Worm (Caenorhabditis elegans) whole organism, L4/young adult: ENCODE measurements around the gene rpb-11.

ENCODE experiments used
- W03F9.2 ChIP-seq: fragments of 150-350 bp; optimal IDR thresholded peaks from 2 replicates; lab custom pipeline; 2014; ENCODE audit warnings: missing biosample characterization, missing genetic modification characterization
- dao-5 ChIP-seq: sonication (generic microtip); optimal IDR thresholded peaks from 2 replicates; lab custom pipeline; 2016; ENCODE audit warnings: missing genotype, missing genetic modification characterization, moderate library complexity, missing compliant biosample characterization
- him-1 ChIP-seq: sonication (generic microtip); optimal IDR thresholded peaks from 2 replicates; lab custom pipeline; 2016; ENCODE audit warnings: missing genotype, missing genetic modification reagents, missing genetic modification characterization, missing compliant biosample characterization

The rpb-11 gene

DNA sequence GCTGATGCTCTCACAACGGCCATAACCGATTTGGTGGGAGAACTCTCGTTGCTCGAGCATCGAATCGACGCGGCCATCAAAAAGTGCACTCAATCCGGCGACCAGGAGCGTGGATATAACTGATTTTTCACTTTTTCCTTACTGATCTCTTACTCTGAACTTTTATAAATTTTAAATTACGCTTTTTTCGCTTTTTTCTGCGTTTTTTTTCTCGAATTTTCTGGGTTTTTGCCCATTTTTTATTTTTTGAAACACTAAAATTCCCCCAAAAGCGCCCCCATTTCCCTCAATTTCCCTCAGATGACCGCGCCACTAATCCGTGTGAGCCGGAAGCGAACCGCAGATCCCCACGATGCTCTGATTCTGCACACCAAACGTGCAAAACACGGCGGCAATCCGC, 554 bp downstream of the rpb-11 start, which contains the start of gene W01G7.4:
Gene W01G7.4 (plus strand): TSS at position 301 of the 400 bp plus-strand sequence.
- no peak for TF ChIP-seq W03F9.2 (tag; lab: Kevin White, UChicago)
- TF ChIP-seq him-1, result no peak
- TF ChIP-seq dao-5 (tag; lab: Kevin White, UChicago), result no peak

DNA sequence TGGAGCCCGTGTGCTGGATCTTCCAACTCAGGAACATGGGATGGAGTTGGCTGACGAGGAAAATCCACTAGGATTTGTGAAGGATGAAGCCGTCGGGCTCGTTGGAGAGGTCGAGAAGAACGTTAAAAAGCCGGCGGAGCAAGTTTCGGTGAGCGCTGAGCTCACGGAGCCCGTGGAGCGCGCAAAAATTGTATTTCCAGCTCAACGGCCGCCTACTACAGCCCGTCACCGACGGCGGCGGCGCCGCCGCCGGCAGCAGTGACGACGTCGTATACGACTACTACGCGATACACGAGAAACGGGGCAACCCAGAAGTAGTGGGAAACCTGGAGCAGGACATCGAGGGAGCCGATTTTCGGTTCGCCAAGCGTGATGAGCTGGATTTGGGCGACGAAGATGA, 1.0 kb downstream of the rpb-11 start:
- TF ChIP-seq W03F9.2 (tag; lab: Kevin White, UChicago) (no peak), him-1 (no peak), dao-5 (tag; lab: Kevin White, UChicago) (no peak)

DNA sequence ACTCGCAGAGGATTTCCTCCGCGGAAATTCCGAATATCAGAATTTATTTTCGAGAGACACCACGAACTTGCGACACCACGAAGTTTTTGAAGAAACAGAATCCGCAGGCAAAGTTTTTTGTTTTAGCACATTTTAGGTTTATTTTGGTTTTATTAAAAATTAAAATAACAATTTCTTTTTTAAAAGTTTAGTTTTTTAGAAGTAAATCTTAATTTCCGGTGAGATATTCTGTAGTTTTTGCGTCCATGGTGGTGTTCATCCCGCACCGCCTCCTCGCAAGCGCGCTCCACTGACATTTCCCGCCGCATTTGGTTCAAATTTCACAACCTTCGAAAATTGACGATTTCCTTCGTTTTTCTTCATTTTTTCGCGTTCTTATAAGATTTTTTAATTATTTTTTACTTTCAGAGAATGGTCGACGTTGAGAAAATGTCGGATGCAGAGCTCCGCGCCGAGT, 3.2 kb downstream of the rpb-11 start, which contains the start of gene lem-2:
Gene lem-2 (plus strand): TSS at position 407 of the 457 bp plus-strand sequence.
- TF ChIP-seq dao-5 (tag; lab: Kevin White, UChicago) (no peak), him-1 (peak; percentile 25), W03F9.2 (tag; lab: Kevin White, UChicago) (peak; percentile 73)

DNA sequence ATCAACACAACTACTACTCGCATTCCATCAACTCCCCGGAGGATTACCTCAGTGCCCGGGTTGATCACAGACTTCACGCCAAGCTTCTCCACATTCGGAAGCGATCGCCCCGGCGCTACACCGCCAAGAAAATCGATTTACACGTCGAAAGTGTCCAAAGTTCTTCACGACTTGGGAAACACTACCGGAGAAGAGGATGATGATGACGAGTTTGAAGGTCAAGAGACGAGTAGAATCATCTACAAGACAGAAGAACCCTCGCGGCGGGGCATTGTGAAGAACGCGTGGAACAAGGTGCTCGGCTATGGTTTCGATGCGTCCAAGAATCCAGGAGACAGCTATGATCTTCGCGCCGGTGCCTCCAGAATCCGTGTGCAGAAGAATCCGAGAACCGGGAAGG, 4.2 kb downstream of the rpb-11 start:
- TF ChIP-seq dao-5 (tag; lab: Kevin White, UChicago), result no peak
- no peak for TF ChIP-seq W03F9.2 (tag; lab: Kevin White, UChicago)
- no peak for TF ChIP-seq him-1

DNA sequence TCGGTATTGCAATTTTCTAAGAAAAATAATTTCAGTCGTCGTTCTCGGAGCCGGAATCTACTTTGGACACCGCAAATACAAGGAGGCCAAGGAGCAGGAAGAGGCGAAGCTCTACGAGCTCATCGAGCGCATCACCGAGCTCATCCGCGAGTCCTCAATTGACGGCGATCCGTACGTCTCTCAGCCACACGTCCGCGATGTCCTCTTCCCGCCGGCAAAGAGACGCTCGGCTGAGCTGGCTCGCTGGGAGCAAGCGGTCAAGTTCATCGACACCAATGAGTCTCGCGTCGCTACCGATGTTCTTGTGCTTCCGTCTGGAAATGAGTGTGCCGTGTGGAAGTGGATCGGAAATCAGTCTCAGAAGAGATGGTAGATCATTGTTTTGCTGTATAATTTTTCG, 5.6 kb downstream of the rpb-11 start:
- no peak for TF ChIP-seq him-1
- TF ChIP-seq dao-5 (tag; lab: Kevin White, UChicago), result no peak
- TF ChIP-seq W03F9.2 (tag; lab: Kevin White, UChicago), result no peak

DNA sequence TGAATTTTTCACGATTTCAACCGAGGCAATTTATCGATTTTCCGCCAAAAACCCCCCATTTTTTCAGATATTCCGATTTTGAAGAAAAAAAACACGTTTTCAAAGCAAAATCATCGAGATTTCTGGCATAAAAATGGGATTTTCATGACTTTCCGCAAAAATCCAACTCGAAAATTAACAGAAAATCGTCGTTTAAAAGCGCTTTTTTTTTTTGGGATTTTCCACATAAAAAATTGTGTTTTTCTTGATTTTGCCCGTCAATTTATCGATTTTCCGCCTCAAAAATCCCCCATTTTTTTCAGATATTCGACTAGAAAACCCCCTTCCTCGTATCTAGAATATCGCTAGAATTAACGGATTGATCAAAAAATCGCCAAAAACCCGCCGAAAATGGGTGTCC, 8.7 kb downstream of the rpb-11 start, which contains the start of gene xrn-1:
Gene xrn-1 (plus strand): TSS at position 301 of the 400 bp plus-strand sequence.
- TF ChIP-seq him-1 (no peak), W03F9.2 (tag; lab: Kevin White, UChicago) (no peak), dao-5 (tag; lab: Kevin White, UChicago) (no peak)

DNA sequence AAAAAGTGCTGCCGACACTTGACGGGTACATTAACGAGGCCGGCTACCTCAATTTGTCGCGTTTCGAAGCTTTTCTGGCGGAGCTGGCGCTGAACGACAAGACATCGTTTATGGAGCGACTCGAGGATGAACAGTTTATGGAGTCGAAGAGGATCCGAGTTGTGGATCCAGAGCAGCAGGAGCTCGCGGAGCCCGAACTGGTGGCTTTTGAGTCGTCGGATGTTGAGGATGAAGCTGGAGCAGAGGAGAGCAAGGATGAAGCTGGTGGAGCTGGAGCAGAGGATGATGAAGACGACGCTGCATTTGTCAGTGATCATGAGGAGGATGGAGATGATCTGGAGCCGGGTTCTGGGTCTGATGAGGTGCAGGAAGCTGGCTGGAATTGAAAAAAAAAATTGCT, 14.9 kb downstream of the rpb-11 start:
- TF ChIP-seq him-1, result no peak
- no peak for TF ChIP-seq dao-5 (tag; lab: Kevin White, UChicago)
- no peak for TF ChIP-seq W03F9.2 (tag; lab: Kevin White, UChicago)

DNA sequence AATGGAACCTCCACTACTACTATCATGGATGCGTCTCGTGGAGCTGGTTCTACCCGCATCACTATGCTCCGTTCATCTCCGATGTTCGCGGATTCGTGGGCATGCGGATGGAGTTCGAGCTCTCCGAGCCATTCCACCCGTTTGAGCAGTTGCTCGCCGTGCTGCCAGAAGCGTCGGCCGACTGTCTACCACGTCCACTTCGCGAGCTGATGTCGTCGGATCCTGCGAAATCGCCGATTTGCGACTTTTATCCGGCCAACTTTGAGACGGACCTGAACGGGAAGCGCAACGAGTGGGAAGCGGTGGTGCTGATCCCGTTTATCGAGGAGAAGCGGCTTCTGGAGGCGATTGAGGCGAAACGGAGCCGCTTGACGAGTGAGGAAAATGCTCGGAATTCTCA, 17.9 kb downstream of the rpb-11 start:
- TF ChIP-seq W03F9.2 (tag; lab: Kevin White, UChicago) (no peak), dao-5 (tag; lab: Kevin White, UChicago) (no peak), him-1 (no peak)

DNA sequence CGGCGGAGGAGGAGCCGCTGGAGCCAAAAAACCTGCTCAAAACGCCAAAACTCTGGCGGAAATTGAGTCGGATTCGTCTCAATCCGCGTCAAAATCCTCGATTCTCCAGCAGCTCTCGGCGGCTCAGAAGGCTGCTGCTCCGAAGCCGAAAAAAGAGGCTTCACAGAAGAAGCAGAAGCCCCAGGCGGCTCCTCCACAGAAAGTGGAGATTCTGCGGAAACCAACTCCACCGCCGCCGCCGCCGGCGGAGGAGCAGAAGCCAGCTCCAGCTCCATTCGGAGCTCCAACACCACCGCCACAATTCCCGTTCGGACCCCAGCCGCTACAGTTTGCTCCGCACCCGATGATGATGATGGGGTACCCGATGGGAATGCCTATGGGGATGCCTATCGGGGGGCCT, 27.0 kb downstream of the rpb-11 start:
- TF ChIP-seq W03F9.2 (tag; lab: Kevin White, UChicago) (no peak), him-1 (no peak), dao-5 (tag; lab: Kevin White, UChicago) (no peak)

DNA sequence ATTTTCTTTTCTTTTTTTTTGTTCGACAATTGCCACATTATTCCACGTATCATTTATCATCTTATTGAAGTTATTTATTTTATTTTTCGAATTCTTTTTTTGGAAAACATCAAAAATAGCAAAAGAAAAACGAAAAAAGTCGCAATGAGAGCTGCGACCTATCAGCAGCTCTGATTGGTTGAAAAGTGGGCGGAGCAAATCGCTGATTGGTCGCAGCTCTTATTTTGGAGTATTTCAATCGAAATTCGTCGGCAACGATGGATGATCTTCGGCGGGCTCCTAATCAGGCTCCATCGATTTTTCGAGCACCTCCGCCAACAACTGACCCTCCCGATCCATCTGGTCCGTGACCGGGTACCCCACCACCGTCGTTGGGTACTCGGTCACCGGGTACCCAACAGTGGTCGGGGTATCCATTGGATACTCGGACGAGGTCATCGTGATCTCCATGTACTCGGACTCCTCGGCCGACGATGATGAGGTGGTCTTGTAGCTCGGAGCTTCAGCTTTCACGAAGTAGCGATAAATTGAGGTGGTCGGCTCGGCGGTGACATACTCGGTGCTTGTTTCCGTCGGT, 30.0 kb downstream of the rpb-11 start:
- TF ChIP-seq W03F9.2 (tag; lab: Kevin White, UChicago), result no peak

DNA sequence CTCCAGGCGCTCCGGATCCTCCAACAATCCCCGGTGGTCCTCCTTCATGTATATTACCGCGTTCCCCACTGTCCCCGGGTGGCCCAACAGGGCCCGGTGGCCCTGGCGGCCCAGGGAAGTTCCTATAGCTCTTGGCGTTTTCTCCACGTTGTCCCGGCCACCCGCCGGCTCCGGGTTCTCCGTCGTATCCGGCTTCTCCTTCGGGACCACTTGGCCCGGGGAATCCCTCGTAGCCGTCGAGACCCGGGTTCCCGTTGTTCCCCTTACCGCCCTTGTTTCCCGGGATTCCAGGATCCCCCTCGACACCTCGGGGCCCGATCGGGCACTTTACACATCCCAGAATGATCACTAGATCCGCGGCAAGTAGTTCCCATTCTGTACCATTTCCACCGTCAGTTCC, 31.3 kb downstream of the rpb-11 start:
- no peak for TF ChIP-seq dao-5 (tag; lab: Kevin White, UChicago)
- TF ChIP-seq W03F9.2 (tag; lab: Kevin White, UChicago), result no peak
- TF ChIP-seq him-1, result no peak

DNA sequence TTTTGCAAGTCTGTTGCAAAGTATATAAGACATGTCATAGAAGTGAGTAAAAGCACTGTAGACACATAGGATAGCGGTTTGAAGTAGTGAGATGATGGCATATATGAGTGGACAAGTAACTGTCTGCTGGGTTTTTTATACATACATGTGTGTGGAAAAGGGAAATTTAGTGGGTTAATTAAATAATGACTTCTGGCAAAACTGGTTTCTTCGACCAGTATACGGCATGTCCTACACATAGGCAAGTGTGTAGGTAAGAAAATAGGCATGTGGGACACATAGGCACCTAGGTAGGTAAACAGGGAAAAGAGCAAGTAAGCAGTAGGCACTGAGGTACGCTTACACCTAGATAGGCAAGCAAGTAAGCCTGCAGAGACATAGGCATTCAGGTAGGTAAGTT, 34.7 kb downstream of the rpb-11 start, which contains the start of gene col-87:
Gene col-87 (minus strand): TSS at position 101 of the 400 bp plus-strand sequence.
- no peak for TF ChIP-seq W03F9.2 (tag; lab: Kevin White, UChicago)
- TF ChIP-seq dao-5 (tag; lab: Kevin White, UChicago), result no peak
- no peak for TF ChIP-seq him-1

DNA sequence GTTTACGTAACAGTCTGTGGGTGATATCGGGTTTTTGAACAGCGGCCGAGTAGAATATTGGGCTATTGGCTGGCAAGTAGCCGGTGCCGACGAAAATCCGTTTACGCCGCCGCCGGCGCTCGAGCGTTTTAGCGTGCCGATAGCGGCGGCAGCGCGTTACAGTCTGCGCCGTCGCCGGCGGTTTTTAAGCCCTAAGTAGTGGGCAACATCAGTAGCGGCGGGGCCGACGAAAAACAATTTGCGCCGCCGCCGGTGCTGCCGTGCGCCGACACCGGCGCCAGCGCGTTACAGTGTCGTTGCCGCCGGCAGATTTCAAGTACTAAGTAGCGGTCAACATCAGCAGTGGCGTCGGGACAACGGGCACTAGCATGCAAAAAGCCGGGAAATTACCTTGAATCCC, 36.0 kb downstream of the rpb-11 start:
- no peak for TF ChIP-seq W03F9.2 (tag; lab: Kevin White, UChicago)
- TF ChIP-seq him-1, result no peak
- no peak for TF ChIP-seq dao-5 (tag; lab: Kevin White, UChicago)

DNA sequence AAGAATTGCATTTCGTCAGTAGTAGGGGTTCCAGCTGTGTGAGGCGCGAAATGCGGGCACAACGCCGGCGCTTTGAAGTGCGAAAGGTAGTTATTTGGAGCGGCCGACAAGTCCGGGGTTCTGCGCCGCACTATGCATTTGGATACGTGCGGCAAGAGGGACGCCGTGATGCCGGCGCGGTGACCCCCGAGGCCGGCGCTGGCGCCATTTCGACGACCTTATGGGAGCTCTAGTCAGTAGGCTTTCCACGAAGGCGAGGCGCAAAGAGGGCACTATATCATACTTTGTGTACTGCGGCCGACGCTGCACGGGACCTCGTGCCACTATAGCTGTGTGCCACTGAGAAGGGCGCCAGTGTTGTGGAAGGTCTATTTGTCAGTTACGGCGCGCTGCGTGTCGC, 36.9 kb downstream of the rpb-11 start:
- TF ChIP-seq him-1 (no peak), dao-5 (tag; lab: Kevin White, UChicago) (no peak), W03F9.2 (tag; lab: Kevin White, UChicago) (no peak)

DNA sequence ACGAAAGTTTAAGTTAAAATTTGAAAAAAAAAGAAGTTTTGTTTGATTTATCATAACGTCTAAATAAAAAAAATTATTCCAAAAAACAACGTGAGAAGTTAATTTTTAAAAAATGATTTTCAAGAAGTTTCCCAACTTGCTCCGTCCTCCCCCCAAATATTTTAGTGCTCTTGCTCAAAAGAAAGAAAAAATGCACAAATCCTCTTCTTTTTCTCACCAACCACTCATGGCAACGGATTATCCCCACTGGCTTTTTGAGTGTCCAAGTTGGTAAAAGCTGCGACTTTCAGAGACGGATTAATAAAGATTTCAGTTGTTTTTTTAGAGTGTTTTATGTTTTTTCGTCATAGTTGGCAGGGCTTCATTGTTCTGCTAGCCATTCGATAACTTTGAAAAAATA, 37.6 kb downstream of the rpb-11 start, which contains the start of gene Y39G8C.2:
Gene Y39G8C.2 (minus strand): TSS at position 101 of the 400 bp plus-strand sequence.
- TF ChIP-seq dao-5 (tag; lab: Kevin White, UChicago) (no peak), him-1 (no peak), W03F9.2 (tag; lab: Kevin White, UChicago) (no peak)
